Worm (Caenorhabditis elegans) whole organism, L3 larva: ENCODE measurements around the gene T10F2.5.

Experiments
- R02D3.7 ChIP-seq: fragments of 150-350 bp; optimal IDR thresholded peaks from 2 replicates; lab custom pipeline; 2014; ENCODE audit warnings: missing biosample characterization, missing genetic modification characterization
- ZK546.5 ChIP-seq: sonication (generic microtip); optimal IDR thresholded peaks from 2 replicates; lab custom pipeline; 2017; ENCODE audit warnings: missing biosample characterization, missing genetic modification characterization
- aly-2 ChIP-seq: fragments of 150-350 bp; optimal IDR thresholded peaks from 2 replicates; lab custom pipeline; 2014; ENCODE audit warnings: missing biosample characterization, missing genetic modification characterization
- ama-1 ChIP-seq: fragments of 150-350 bp; optimal IDR thresholded peaks from 2 replicates; lab custom pipeline; 2018
- ceh-16 ChIP-seq: sonication (generic microtip); optimal IDR thresholded peaks from 2 replicates; lab custom pipeline; 2017; ENCODE audit warnings: missing biosample characterization, missing genetic modification characterization
- ceh-28 ChIP-seq: fragments of 150-350 bp; optimal IDR thresholded peaks from 2 replicates; lab custom pipeline; 2014; ENCODE audit warnings: missing biosample characterization, missing genetic modification reagents, missing genetic modification characterization
- ceh-82 ChIP-seq: fragments of 150-350 bp; optimal IDR thresholded peaks from 2 replicates; lab custom pipeline; 2014; ENCODE audit warnings: missing biosample characterization, missing genetic modification characterization
- ceh-9 ChIP-seq: sonication (generic microtip); optimal IDR thresholded peaks from 2 replicates; lab custom pipeline; 2018; ENCODE audit warnings: missing biosample characterization, missing genetic modification characterization
- daf-12 ChIP-seq: fragments of 150-350 bp; optimal IDR thresholded peaks from 2 replicates; lab custom pipeline; 2014; ENCODE audit warnings: missing biosample characterization, missing genetic modification reagents, missing genetic modification characterization
- egl-5 ChIP-seq: fragments of 150-350 bp; optimal IDR thresholded peaks from 2 replicates; lab custom pipeline; 2017; ENCODE audit warnings: missing biosample characterization, missing genetic modification reagents, missing genetic modification characterization, inconsistent platforms
- elt-1 ChIP-seq: fragments of 150-350 bp; optimal IDR thresholded peaks from 2 replicates; lab custom pipeline; 2014; ENCODE audit warnings: missing biosample characterization, missing genetic modification characterization
- elt-2 ChIP-seq: sonication (generic microtip); optimal IDR thresholded peaks from 2 replicates; lab custom pipeline; 2016; ENCODE audit warnings: missing genetic modification reagents, mild to moderate bottlenecking, missing genetic modification characterization, missing compliant biosample characterization
- elt-3 ChIP-seq, 3 experiments: fragments of 150-350 bp in 1 of 3; sonication (generic microtip) in 2 of 3; optimal IDR thresholded peaks; 2 replicates in 2 of 3; 4 replicates in 1 of 3; lab custom pipeline; 2014 to 2017; ENCODE audit warnings: missing biosample characterization in 3 of 3, missing genetic modification characterization in 3 of 3
- eor-1 ChIP-seq, 2 experiments: fragments of 150-350 bp; optimal IDR thresholded peaks; 2 replicates each; lab custom pipeline; 2014 to 2018; ENCODE audit warnings: missing biosample characterization in 2 of 2, missing genetic modification characterization in 2 of 2
- fkh-10 ChIP-seq: sonication (generic microtip); optimal IDR thresholded peaks from 2 replicates; lab custom pipeline; 2017; ENCODE audit warnings: missing biosample characterization, missing genetic modification reagents, missing genetic modification characterization
- fkh-2 ChIP-seq: fragments of 150-350 bp; optimal IDR thresholded peaks from 2 replicates; lab custom pipeline; 2014; ENCODE audit warnings: missing biosample characterization, missing genetic modification reagents, missing genetic modification characterization
- fos-1 ChIP-seq: fragments of 150-350 bp; optimal IDR thresholded peaks from 2 replicates; lab custom pipeline; 2014; ENCODE audit warnings: missing biosample characterization, missing genetic modification characterization
- hmg-11 ChIP-seq: sonication (generic microtip); optimal IDR thresholded peaks from 2 replicates; lab custom pipeline; 2016; ENCODE audit warnings: missing genetic modification characterization, missing compliant biosample characterization
- jun-1 ChIP-seq: fragments of 150-350 bp; optimal IDR thresholded peaks from 2 replicates; lab custom pipeline; 2014; ENCODE audit warnings: missing biosample characterization, missing genetic modification reagents, missing genetic modification characterization
- lin-39 ChIP-seq: fragments of 150-350 bp; optimal IDR thresholded peaks from 2 replicates; lab custom pipeline; 2018; ENCODE audit warnings: missing biosample characterization, missing genetic modification reagents, missing genetic modification characterization
- mdl-1 ChIP-seq: fragments of 150-350 bp; optimal IDR thresholded peaks from 2 replicates; lab custom pipeline; 2014; ENCODE audit warnings: missing biosample characterization, missing genetic modification characterization
- mml-1 ChIP-seq: fragments of 150-350 bp; sonication (generic microtip); optimal IDR thresholded peaks from 3 replicates; lab custom pipeline; 2014; ENCODE audit warnings: missing biosample characterization, missing genetic modification characterization
- nfya-1 ChIP-seq: sonication (generic microtip); optimal IDR thresholded peaks from 2 replicates; lab custom pipeline; 2017; ENCODE audit warnings: missing genetic modification characterization, mild to moderate bottlenecking, missing compliant biosample characterization, antibody characterized with exemption, moderate library complexity; ENCODE audit not compliant: insufficient read depth
- nhr-11 ChIP-seq: fragments of 150-350 bp; optimal IDR thresholded peaks from 2 replicates; lab custom pipeline; 2014; ENCODE audit warnings: missing biosample characterization, missing genetic modification characterization
- nhr-12 ChIP-seq: fragments of 150-350 bp; optimal IDR thresholded peaks from 2 replicates; lab custom pipeline; 2014; ENCODE audit warnings: missing biosample characterization, missing genetic modification characterization
- nhr-23 ChIP-seq: fragments of 150-350 bp; optimal IDR thresholded peaks from 2 replicates; lab custom pipeline; 2014; ENCODE audit warnings: missing biosample characterization, missing genetic modification reagents, missing genetic modification characterization
- nhr-237 ChIP-seq: fragments of 150-350 bp; optimal IDR thresholded peaks from 2 replicates; lab custom pipeline; 2014; ENCODE audit warnings: missing biosample characterization, missing genetic modification characterization
- nhr-25 ChIP-seq: sonication (generic microtip); optimal IDR thresholded peaks from 2 replicates; lab custom pipeline; 2017; ENCODE audit warnings: missing biosample characterization, missing genetic modification characterization
- nhr-28 ChIP-seq: fragments of 150-350 bp; optimal IDR thresholded peaks from 2 replicates; lab custom pipeline; 2014; ENCODE audit warnings: missing biosample characterization, missing genetic modification characterization
- nhr-43 ChIP-seq: sonication (generic microtip); optimal IDR thresholded peaks from 2 replicates; lab custom pipeline; 2016; ENCODE audit warnings: mild to moderate bottlenecking, missing genetic modification characterization, missing compliant biosample characterization; ENCODE audit not compliant: poor library complexity, severe bottlenecking
- nhr-67 ChIP-seq: fragments of 150-350 bp; optimal IDR thresholded peaks from 2 replicates; lab custom pipeline; 2014; ENCODE audit warnings: missing biosample characterization, missing genetic modification characterization
- nhr-77 ChIP-seq: fragments of 150-350 bp; optimal IDR thresholded peaks from 2 replicates; lab custom pipeline; 2014; ENCODE audit warnings: missing biosample characterization, missing genetic modification characterization
- pha-4 ChIP-seq: fragments of 150-350 bp; optimal IDR thresholded peaks from 2 replicates; lab custom pipeline; 2014; ENCODE audit warnings: missing biosample characterization, missing genetic modification reagents, missing genetic modification characterization
- sea-2 ChIP-seq: fragments of 150-350 bp; sonication (generic microtip); optimal IDR thresholded peaks from 4 replicates; lab custom pipeline; 2014; ENCODE audit warnings: missing biosample characterization, missing genetic modification reagents, missing genetic modification characterization
- skn-1 ChIP-seq: fragments of 150-350 bp; optimal IDR thresholded peaks from 2 replicates; lab custom pipeline; 2014; ENCODE audit warnings: missing biosample characterization, missing genetic modification characterization
- snpc-4 ChIP-seq: fragments of 150-350 bp; optimal IDR thresholded peaks from 2 replicates; lab custom pipeline; 2014; ENCODE audit warnings: missing biosample characterization, missing genetic modification characterization
- tbx-2 ChIP-seq: sonication (generic microtip); optimal IDR thresholded peaks from 2 replicates; lab custom pipeline; 2016; ENCODE audit warnings: mild to moderate bottlenecking, missing genetic modification characterization, missing compliant biosample characterization
- unc-39 ChIP-seq: sonication (generic microtip); optimal IDR thresholded peaks from 4 replicates; lab custom pipeline; 2017; ENCODE audit warnings: missing biosample characterization, missing genetic modification characterization
- unc-62 ChIP-seq: fragments of 150-350 bp; sonication (generic microtip); optimal IDR thresholded peaks from 4 replicates; lab custom pipeline; 2014; ENCODE audit warnings: missing biosample characterization, missing genetic modification reagents, missing genetic modification characterization
- zag-1 ChIP-seq: fragments of 150-350 bp; optimal IDR thresholded peaks from 2 replicates; lab custom pipeline; 2014; ENCODE audit warnings: missing biosample characterization, missing genetic modification characterization
- ztf-11 ChIP-seq: fragments of 150-350 bp; optimal IDR thresholded peaks from 2 replicates; lab custom pipeline; 2014; ENCODE audit warnings: missing biosample characterization, missing genetic modification characterization

The T10F2.5 gene

ce11 chrIII:5196298-5197045 lies 37.1 kb upstream of the T10F2.5 start:
- no peak for TF ChIP-seq zag-1
- TF ChIP-seq elt-2 (tag; lab: Kevin White, UChicago) = peak; percentile 52
- no peak for TF ChIP-seq nhr-67
- no peak for TF ChIP-seq ceh-82 (tag; lab: Kevin White, UChicago)
- no peak for TF ChIP-seq R02D3.7 (tag; lab: Kevin White, UChicago)
- TF ChIP-seq fkh-2 (tag; lab: Kevin White, UChicago) = no peak
- no peak for TF ChIP-seq hmg-11
- TF ChIP-seq eor-1 (tag; optimal IDR thresholded peaks at IDR 0.05; lab: Kevin White, UChicago) = no peak
- TF ChIP-seq mml-1 (tag; lab: Kevin White, UChicago) = no peak
- no peak for TF ChIP-seq ztf-11
- TF ChIP-seq nhr-12 (tag; lab: Kevin White, UChicago) = no peak
- TF ChIP-seq ama-1 (lab: Kevin White, UChicago) = peak; percentile 69
- TF ChIP-seq nhr-77 (tag; lab: Kevin White, UChicago) = no peak
- TF ChIP-seq elt-3 (tag; optimal IDR thresholded peaks at IDR 0.05; lab: Kevin White, UChicago) = peak in 1 of 3 experiments; percentile 71
- no peak for TF ChIP-seq ceh-9 (tag; lab: Kevin White, UChicago)
- no peak for TF ChIP-seq ceh-16 (tag; lab: Kevin White, UChicago)
- TF ChIP-seq elt-1 = no peak
- no peak for TF ChIP-seq sea-2 (GFP tag; lab: Kevin White, UChicago)
- TF ChIP-seq nhr-43 (tag; lab: Kevin White, UChicago) = peak; percentile 19
- no peak for TF ChIP-seq snpc-4 (tag; lab: Kevin White, UChicago)
- TF ChIP-seq nfya-1 (tag; lab: Kevin White, UChicago) = no peak
- no peak for TF ChIP-seq lin-39 (tag; lab: Kevin White, UChicago)
- TF ChIP-seq mdl-1 (tag; lab: Kevin White, UChicago) = no peak
- no peak for TF ChIP-seq pha-4 (tag; lab: Kevin White, UChicago)
- no peak for TF ChIP-seq daf-12
- no peak for TF ChIP-seq fkh-10 (GFP tag; lab: Kevin White, UChicago)
- no peak for TF ChIP-seq ceh-28 (tag; lab: Kevin White, UChicago)
- TF ChIP-seq nhr-237 = no peak
- peak; percentile 31 for TF ChIP-seq nhr-25 (tag; lab: Kevin White, UChicago)
- TF ChIP-seq nhr-28 (tag; lab: Kevin White, UChicago) = no peak
- TF ChIP-seq unc-39 (tag; lab: Kevin White, UChicago) = no peak
- TF ChIP-seq nhr-11 (tag; lab: Kevin White, UChicago) = no peak
- no peak for TF ChIP-seq ZK546.5 (tag; lab: Kevin White, UChicago)
- TF ChIP-seq nhr-23 (tag; lab: Kevin White, UChicago) = no peak
- TF ChIP-seq skn-1 (tag; lab: Kevin White, UChicago) = no peak
- TF ChIP-seq unc-62 (GFP tag; lab: Kevin White, UChicago) = no peak
- no peak for TF ChIP-seq tbx-2 (tag; lab: Kevin White, UChicago)
- TF ChIP-seq fos-1 (tag; lab: Kevin White, UChicago) = no peak
- no peak for TF ChIP-seq jun-1 (tag; lab: Kevin White, UChicago)
- no peak for TF ChIP-seq egl-5
- TF ChIP-seq aly-2 (tag; lab: Kevin White, UChicago) = no peak

- TF ChIP-seq ceh-28 (tag; lab: Kevin White, UChicago) (peak; percentile 12), fkh-2 (tag; lab: Kevin White, UChicago) (no peak)
Measured at ce11 chrIII:5195690-5196089, 36.3 kb upstream of the T10F2.5 start, which contains the start of gene moc-6. Gene moc-6 (plus strand): TSS chrIII:5195990.

- TF ChIP-seq unc-62 (GFP tag; lab: Kevin White, UChicago) (no peak), pha-4 (tag; lab: Kevin White, UChicago) (peak; percentile 3)
Measured at ce11 chrIII:5193266-5193665, 33.9 kb upstream of the T10F2.5 start.
